Worm (Caenorhabditis elegans) whole organism, early embryonic: Measurements from ENCODE around the gene T05E12.8.

ENCODE experiments used
- B0310.2 ChIP-seq: sonication (generic microtip); optimal IDR thresholded peaks from 2 replicates; lab custom pipeline; 2016; ENCODE audit warnings: mild to moderate bottlenecking, missing genetic modification characterization, missing compliant biosample characterization
- F13C5.2 ChIP-seq: sonication (generic microtip); optimal IDR thresholded peaks from 2 replicates; lab custom pipeline; 2017; ENCODE audit warnings: mild to moderate bottlenecking, missing genetic modification characterization, inconsistent platforms, missing compliant biosample characterization
- aly-1 ChIP-seq: sonication (generic microtip); optimal IDR thresholded peaks from 2 replicates; lab custom pipeline; 2016; ENCODE audit warnings: missing genetic modification characterization, missing compliant biosample characterization
- ama-1 ChIP-seq: fragments of 150-350 bp; optimal IDR thresholded peaks from 2 replicates; lab custom pipeline; 2014
- ceh-13 ChIP-seq: fragments of 200-800 bp; sonication (Bioruptor generic); optimal IDR thresholded peaks from 2 replicates; lab custom pipeline; 2018; ENCODE audit warnings: mild to moderate bottlenecking, missing genetic modification characterization, missing compliant biosample characterization
- ceh-36 ChIP-seq: sonication (generic microtip); optimal IDR thresholded peaks from 2 replicates; lab custom pipeline; 2016; ENCODE audit warnings: missing genetic modification characterization, inconsistent platforms, missing compliant biosample characterization
- ets-7 ChIP-seq: sonication (generic microtip); optimal IDR thresholded peaks from 2 replicates; lab custom pipeline; 2016; ENCODE audit warnings: missing genotype, missing genetic modification characterization, missing compliant biosample characterization
- flt-1 ChIP-seq: fragments of 200-800 bp; sonication (Bioruptor generic); IDR thresholded peaks from 2 replicates; pipeline ENCODE4 v1.3.6; 2022; ENCODE audit warnings: missing genetic modification characterization, missing compliant biosample characterization
- hmbx-1 ChIP-seq: sonication (generic microtip); optimal IDR thresholded peaks from 2 replicates; lab custom pipeline; 2016; ENCODE audit warnings: mild to moderate bottlenecking, missing genetic modification characterization, missing compliant biosample characterization
- hmg-4 ChIP-seq: fragments of 200-800 bp; sonication (Bioruptor generic); optimal IDR thresholded peaks from 2 replicates; lab custom pipeline; 2018; ENCODE audit warnings: mild to moderate bottlenecking, missing genetic modification characterization, missing compliant biosample characterization
- hnd-1 ChIP-seq: sonication (generic microtip); optimal IDR thresholded peaks from 2 replicates; lab custom pipeline; 2016; ENCODE audit warnings: missing genetic modification characterization, missing compliant biosample characterization
- pes-1 ChIP-seq: fragments of 200-800 bp; sonication (Bioruptor generic); IDR thresholded peaks from 2 replicates; pipeline ENCODE4 v1.3.6; 2022; ENCODE audit warnings: missing genetic modification reagents, missing genetic modification characterization, missing compliant biosample characterization
- scrt-1 ChIP-seq: fragments of 200-800 bp; sonication (Bioruptor generic); IDR thresholded peaks from 2 replicates; pipeline ENCODE4 v1.3.6; 2022; ENCODE audit warnings: missing genetic modification characterization, missing compliant biosample characterization
- sea-1 ChIP-seq: fragments of 200-800 bp; sonication (Bioruptor generic); conservative IDR thresholded peaks from 2 replicates; pipeline ENCODE4 v1.3.6; 2022; ENCODE audit warnings: missing genetic modification characterization, missing compliant biosample characterization
- tbx-11 ChIP-seq: fragments of 200-800 bp; sonication (Bioruptor generic); IDR thresholded peaks from 2 replicates; pipeline ENCODE4 v1.3.6; 2022; ENCODE audit warnings: missing genetic modification characterization, missing compliant biosample characterization
- tbx-37 ChIP-seq: fragments of 200-800 bp; sonication (Bioruptor generic); conservative IDR thresholded peaks from 2 replicates; pipeline ENCODE4 v1.3.6; 2022; ENCODE audit warnings: missing genetic modification reagents, missing genetic modification characterization, missing compliant biosample characterization
- tra-4 ChIP-seq: sonication (generic microtip); optimal IDR thresholded peaks from 2 replicates; lab custom pipeline; 2017; ENCODE audit warnings: missing genetic modification characterization, missing compliant biosample characterization

T05E12.8 gene

DNA sequence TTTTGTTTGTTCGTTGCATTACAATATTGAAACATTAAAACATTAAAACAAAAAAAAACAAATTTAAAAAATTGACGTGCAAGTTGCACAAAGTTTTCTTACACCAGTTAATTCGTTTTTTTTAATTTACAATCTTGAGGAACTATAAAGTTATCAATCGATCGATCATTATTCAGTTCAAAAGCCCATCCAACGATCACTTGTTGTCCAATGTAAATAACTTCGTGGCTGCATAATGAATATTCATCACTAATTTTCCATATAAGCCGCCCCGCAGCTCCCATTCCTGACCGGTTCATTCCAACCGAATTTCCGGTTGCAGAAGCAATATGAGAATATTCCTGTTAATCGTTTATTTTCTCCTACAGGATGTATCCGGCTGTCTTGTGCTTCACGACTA, 26.7 kb upstream of the T05E12.8 start, which contains the start of gene hpo-33:
Gene hpo-33, plus strand, starts transcription at position 301 of the 400 bp plus-strand sequence.
- TF ChIP-seq pes-1 (GFP tag; lab: Robert Waterston, UW) (no peak), B0310.2 (no peak), ceh-13 (GFP tag; lab: Kevin White, UChicago) (no peak), hmbx-1 (tag; lab: Kevin White, UChicago) (no peak), ets-7 (tag; lab: Kevin White, UChicago) (no peak), ceh-36 (tag; lab: Kevin White, UChicago) (no peak), aly-1 (tag; lab: Kevin White, UChicago) (no peak), sea-1 (GFP tag; lab: Robert Waterston, UW) (no peak), tbx-37 (GFP tag; lab: Robert Waterston, UW) (no peak), ama-1 (lab: Kevin White, UChicago) (no peak), scrt-1 (GFP tag; lab: Robert Waterston, UW) (no peak), hnd-1 (no peak)

DNA sequence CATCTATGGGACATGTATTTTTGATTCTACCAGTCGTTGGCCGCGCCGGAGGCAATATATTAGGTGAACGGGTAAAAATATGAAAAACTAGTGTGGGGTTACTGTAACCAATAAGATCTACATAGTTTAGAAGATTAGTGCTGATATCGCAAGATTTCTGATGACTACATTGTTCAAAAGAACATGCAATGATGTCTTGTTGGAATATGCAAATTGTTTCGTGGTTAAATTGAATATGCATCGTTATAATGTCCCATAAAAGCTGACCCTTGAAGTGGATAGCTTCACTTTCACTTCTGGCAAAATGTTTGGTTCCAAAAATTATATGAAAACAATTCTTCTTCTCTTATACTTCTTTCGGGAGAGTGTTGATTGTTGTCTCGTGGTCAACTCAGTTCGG, 24.4 kb upstream of the T05E12.8 start, which contains the start of gene F28B1.2:
Gene F28B1.2, plus strand, starts transcription at position 301 of the 400 bp plus-strand sequence.
- TF ChIP-seq pes-1 (GFP tag; lab: Robert Waterston, UW) = no peak
- no peak for TF ChIP-seq hnd-1
- no peak for TF ChIP-seq B0310.2
- no peak for TF ChIP-seq F13C5.2 (tag; lab: Kevin White, UChicago)
- TF ChIP-seq ama-1 (lab: Kevin White, UChicago) = no peak
- no peak for TF ChIP-seq ceh-13 (GFP tag; lab: Kevin White, UChicago)

DNA sequence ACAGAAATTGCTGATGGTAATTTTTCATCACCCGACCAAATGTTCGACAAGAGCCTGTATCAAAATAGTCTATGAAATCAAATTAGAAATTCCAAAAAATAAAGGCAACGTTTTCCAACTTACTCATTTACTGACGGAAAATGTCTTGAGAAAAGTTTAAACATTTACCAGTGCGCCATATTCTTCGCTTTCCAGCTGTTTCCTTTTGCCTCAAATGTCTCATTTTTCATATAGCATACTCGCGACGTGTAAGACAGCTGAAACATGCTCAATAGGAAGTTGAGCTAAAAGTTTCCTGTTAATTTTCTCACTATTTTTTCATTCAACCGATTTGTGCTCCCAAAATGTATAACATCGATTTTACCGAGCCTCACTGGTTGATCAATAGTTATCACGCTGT, 9.0 kb upstream of the T05E12.8 start, which contains the start of gene sri-66:
Gene sri-66, plus strand, starts transcription at position 301 of the 400 bp plus-strand sequence.
- no peak for TF ChIP-seq ama-1 (lab: Kevin White, UChicago)
- TF ChIP-seq tbx-11 (GFP tag; lab: Robert Waterston, UW) = no peak
- no peak for TF ChIP-seq ets-7 (tag; lab: Kevin White, UChicago)
- no peak for TF ChIP-seq hmg-4 (GFP tag; lab: Kevin White, UChicago)

DNA sequence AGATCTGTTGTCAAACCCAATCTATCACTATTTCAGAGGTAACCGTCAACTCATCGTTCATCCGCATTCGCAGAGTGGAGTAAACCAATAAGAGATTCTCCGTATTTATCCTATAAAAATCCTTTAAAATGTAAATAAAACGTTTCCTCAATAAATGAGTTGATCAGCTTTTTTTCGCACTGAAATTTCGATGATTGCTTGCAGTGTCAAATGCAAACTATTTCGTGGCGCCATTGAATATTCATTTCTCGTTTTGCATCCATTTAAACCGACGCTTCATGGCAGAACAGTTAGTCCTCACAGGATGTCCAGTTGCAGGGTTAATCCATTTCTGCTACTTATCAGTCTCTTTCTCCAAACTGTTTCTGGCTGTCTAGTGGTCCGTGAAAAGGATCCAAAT, 7.4 kb upstream of the T05E12.8 start, which contains the start of gene F28B1.9:
Gene F28B1.9, plus strand, starts transcription at position 301 of the 400 bp plus-strand sequence.
- TF ChIP-seq ets-7 (tag; lab: Kevin White, UChicago) (no peak), hmg-4 (GFP tag; lab: Kevin White, UChicago) (no peak), sea-1 (GFP tag; lab: Robert Waterston, UW) (no peak), scrt-1 (GFP tag; lab: Robert Waterston, UW) (no peak), aly-1 (tag; lab: Kevin White, UChicago) (no peak), ama-1 (lab: Kevin White, UChicago) (no peak), flt-1 (no peak), ceh-13 (GFP tag; lab: Kevin White, UChicago) (no peak), tbx-11 (GFP tag; lab: Robert Waterston, UW) (no peak), tra-4 (tag; lab: Kevin White, UChicago) (no peak), tbx-37 (GFP tag; lab: Robert Waterston, UW) (no peak), hnd-1 (no peak), F13C5.2 (tag; lab: Kevin White, UChicago) (no peak), ceh-36 (tag; lab: Kevin White, UChicago) (no peak), hmbx-1 (tag; lab: Kevin White, UChicago) (no peak), B0310.2 (no peak), pes-1 (GFP tag; lab: Robert Waterston, UW) (no peak)

DNA sequence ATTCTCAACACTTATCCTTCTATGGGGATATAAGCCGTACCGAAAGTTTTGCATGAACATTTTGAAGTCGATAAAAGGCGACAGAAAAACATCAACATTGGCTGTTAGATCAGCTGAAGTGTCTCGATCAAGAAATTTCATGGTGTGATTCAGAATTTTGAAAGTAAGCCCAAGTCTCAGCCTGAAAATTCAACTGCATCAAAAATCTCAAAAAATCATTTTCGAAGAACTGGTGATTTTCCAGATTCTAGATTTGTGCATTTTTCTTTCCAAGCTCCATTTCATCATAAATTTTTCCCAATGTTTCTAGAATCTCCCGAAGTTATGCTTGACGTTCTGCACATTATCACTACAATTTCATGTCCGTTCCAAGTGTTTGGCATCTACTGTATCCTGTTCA, 4.3 kb upstream of the T05E12.8 start, which contains the start of gene srh-255:
Gene srh-255, plus strand, starts transcription at position 301 of the 400 bp plus-strand sequence.
- TF ChIP-seq tbx-11 (GFP tag; lab: Robert Waterston, UW) = no peak
- TF ChIP-seq hnd-1 = no peak

DNA sequence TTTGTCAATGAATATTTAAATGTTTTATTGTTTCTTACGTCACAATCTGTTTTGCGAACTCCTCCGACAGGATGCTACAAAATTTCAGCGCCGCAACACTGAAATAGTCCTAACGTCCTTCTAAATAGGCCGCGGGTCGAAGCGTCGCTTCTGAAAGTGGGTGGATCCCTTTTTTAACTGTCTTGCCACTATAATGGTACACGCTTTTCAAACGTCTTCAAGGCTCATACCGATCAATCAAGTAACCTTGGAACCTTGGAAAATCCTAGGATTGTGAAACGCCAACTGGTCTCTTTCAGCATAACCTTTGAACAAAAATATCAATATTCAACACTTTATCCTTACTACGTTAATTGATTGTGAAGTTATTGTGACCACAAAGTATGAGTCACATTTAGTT, 2.3 kb upstream of the T05E12.8 start:
- TF ChIP-seq F13C5.2 (tag; lab: Kevin White, UChicago) = no peak

DNA sequence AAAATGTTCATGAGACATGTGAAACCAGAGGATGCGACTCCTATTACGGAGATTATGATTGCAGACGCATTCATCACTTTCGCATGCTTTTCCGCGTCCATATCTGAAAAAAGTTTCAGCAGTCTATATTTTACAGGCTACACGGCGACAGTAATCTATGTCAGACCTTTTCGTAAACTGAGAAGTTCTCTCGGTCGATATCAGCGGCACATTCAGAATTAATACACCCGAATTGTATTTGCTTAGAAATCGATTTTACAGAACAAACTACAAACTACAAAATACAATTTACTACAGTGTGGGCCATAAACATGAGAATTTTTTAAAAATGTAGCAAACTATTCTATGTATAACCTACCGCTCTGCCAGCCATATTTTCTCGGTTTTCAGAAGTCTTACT, 2.6 kb downstream of the T05E12.8 start, which contains the start of gene srbc-14:
Gene srbc-14, minus strand, starts transcription at position 101 of the 400 bp plus-strand sequence.
- TF ChIP-seq ets-7 (tag; lab: Kevin White, UChicago) = no peak
- no peak for TF ChIP-seq ama-1 (lab: Kevin White, UChicago)
- TF ChIP-seq pes-1 (GFP tag; lab: Robert Waterston, UW) = no peak
- no peak for TF ChIP-seq tbx-37 (GFP tag; lab: Robert Waterston, UW)
- TF ChIP-seq sea-1 (GFP tag; lab: Robert Waterston, UW) = no peak

DNA sequence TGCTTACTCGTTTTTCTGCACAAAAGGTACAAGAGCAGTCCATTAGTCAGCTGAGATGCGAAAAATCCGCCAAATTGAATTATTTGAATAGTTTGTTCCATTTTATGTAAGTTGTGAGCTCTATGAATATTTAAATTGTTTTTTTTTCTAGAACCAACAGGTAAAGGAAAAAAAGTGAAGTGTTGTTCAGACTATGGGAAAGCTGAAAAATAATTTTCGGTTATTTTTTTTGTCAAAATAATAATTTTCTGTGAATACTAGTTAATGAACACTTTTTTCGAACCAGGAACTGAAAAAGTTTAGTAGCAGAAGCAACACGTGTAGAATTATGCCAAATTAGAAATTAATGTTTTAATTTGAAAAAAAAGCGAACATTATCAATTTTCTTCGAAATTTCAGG, 7.0 kb downstream of the T05E12.8 start, which contains the start of gene str-125:
Gene str-125, minus strand, starts transcription at position 101 of the 400 bp plus-strand sequence.
- TF ChIP-seq ama-1 (lab: Kevin White, UChicago) (no peak), pes-1 (GFP tag; lab: Robert Waterston, UW) (no peak), flt-1 (no peak), ceh-13 (GFP tag; lab: Kevin White, UChicago) (no peak), tbx-37 (GFP tag; lab: Robert Waterston, UW) (no peak), ceh-36 (tag; lab: Kevin White, UChicago) (no peak)

DNA sequence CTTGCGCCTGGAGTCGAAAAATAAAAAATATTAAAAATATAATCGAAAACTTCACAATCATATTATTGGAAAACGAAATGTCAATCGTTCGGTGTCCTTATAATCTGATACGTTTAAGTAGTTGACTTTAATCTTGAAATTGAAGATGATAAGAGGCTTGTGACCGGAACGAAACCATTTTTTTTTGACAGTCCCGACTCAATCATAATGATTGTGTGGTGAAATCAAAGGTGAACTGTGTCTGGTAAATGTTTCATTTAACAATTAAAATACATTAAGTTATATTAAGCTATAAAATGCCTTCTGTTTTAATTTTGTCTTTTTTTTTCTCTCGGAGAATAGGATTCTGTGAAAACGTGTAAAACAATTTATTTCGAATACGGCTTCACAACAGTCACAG, 8.9 kb downstream of the T05E12.8 start, which contains the start of gene T05E12.3:
Gene T05E12.3, minus strand, starts transcription at position 101 of the 400 bp plus-strand sequence.
- no peak for TF ChIP-seq ama-1 (lab: Kevin White, UChicago)
- TF ChIP-seq tbx-11 (GFP tag; lab: Robert Waterston, UW) = no peak
- TF ChIP-seq B0310.2 = no peak
- TF ChIP-seq hmbx-1 (tag; lab: Kevin White, UChicago) = no peak
- no peak for TF ChIP-seq tra-4 (tag; lab: Kevin White, UChicago)
- no peak for TF ChIP-seq hmg-4 (GFP tag; lab: Kevin White, UChicago)
- no peak for TF ChIP-seq ceh-13 (GFP tag; lab: Kevin White, UChicago)
- no peak for TF ChIP-seq flt-1
- TF ChIP-seq pes-1 (GFP tag; lab: Robert Waterston, UW) = no peak
- TF ChIP-seq ceh-36 (tag; lab: Kevin White, UChicago) = no peak
- TF ChIP-seq aly-1 (tag; lab: Kevin White, UChicago) = no peak
- TF ChIP-seq sea-1 (GFP tag; lab: Robert Waterston, UW) = no peak
- no peak for TF ChIP-seq F13C5.2 (tag; lab: Kevin White, UChicago)
- no peak for TF ChIP-seq hnd-1
- TF ChIP-seq ets-7 (tag; lab: Kevin White, UChicago) = no peak
- TF ChIP-seq tbx-37 (GFP tag; lab: Robert Waterston, UW) = no peak
- TF ChIP-seq scrt-1 (GFP tag; lab: Robert Waterston, UW) = no peak
